Worm (Caenorhabditis elegans): ENCODE measurements around the gene C56E10.3.

ce11 chrX:6613537-6613936 lies 31.9 kb upstream of the C56E10.3 start:
- no peak for TF ChIP-seq ztf-11 (tag; optimal IDR thresholded peaks at IDR 0.05)
- no peak for TF ChIP-seq sptf-1 (tag; optimal IDR thresholded peaks at IDR 0.05)
- TF ChIP-seq nhr-76 (tag; optimal IDR thresholded peaks at IDR 0.05), result no peak
- TF ChIP-seq mls-2 (tag; optimal IDR thresholded peaks at IDR 0.05), result no peak
- no peak for TF ChIP-seq elt-3 (tag; optimal IDR thresholded peaks at IDR 0.05)

Data from whole organism, mixed stage, embryonic.